Worm (Caenorhabditis elegans) whole organism, late embryonic: ENCODE data around the gene dhhc-14.
A peak's percentile ranks its signal among the peaks of the same experiment; 100 is the strongest.
"Not testable (repeated sequence)": the region's sequence is repeated elsewhere in the genome, so short reads cannot be mapped to it uniquely, and the experiment has no call there.

Experiments used
- C08G9.2 ChIP-seq: sonication (generic microtip); optimal IDR thresholded peaks from 2 replicates; lab custom pipeline; 2016; ENCODE audit warnings: mild to moderate bottlenecking, missing genetic modification characterization, moderate library complexity, missing compliant biosample characterization
- C38D4.7 ChIP-seq: fragments of 200-800 bp; sonication (Bioruptor generic); optimal IDR thresholded peaks from 2 replicates; lab custom pipeline; 2018; ENCODE audit warnings: mild to moderate bottlenecking, missing genetic modification characterization, moderate library complexity, missing compliant biosample characterization
- K09A11.1 ChIP-seq: sonication (generic microtip); optimal IDR thresholded peaks from 2 replicates; lab custom pipeline; 2017; ENCODE audit warnings: antibody characterized with exemption, mild to moderate bottlenecking, missing genetic modification characterization, missing compliant biosample characterization; ENCODE audit not compliant: insufficient read depth
- T23F11.4 ChIP-seq: fragments of 200-800 bp; sonication (Bioruptor generic); optimal IDR thresholded peaks from 2 replicates; lab custom pipeline; 2018; ENCODE audit warnings: mild to moderate bottlenecking, missing genetic modification characterization, missing compliant biosample characterization
- ahr-1 ChIP-seq: sonication (generic microtip); optimal IDR thresholded peaks from 2 replicates; lab custom pipeline; 2016; ENCODE audit warnings: missing genetic modification characterization, missing compliant biosample characterization
- ama-1 ChIP-seq: fragments of 150-350 bp; optimal IDR thresholded peaks from 2 replicates; lab custom pipeline; 2014
- ceh-18 ChIP-seq: sonication (generic microtip); optimal IDR thresholded peaks from 2 replicates; lab custom pipeline; 2016; ENCODE audit warnings: missing genetic modification characterization, missing compliant biosample characterization
- ceh-19 ChIP-seq: fragments of 200-800 bp; sonication (Bioruptor generic); optimal IDR thresholded peaks from 2 replicates; lab custom pipeline; 2018; ENCODE audit warnings: mild to moderate bottlenecking, missing genetic modification characterization, missing compliant biosample characterization
- ceh-2 ChIP-seq: sonication (generic microtip); optimal IDR thresholded peaks from 2 replicates; lab custom pipeline; 2016; ENCODE audit warnings: missing genotype, missing genetic modification characterization, missing compliant biosample characterization
- ceh-22 ChIP-seq: sonication (generic microtip); optimal IDR thresholded peaks from 2 replicates; lab custom pipeline; 2017; ENCODE audit warnings: missing biosample characterization, missing genetic modification characterization
- ceh-30 ChIP-seq: fragments of 150-350 bp; optimal IDR thresholded peaks from 2 replicates; lab custom pipeline; 2014; ENCODE audit warnings: missing biosample characterization, missing genetic modification characterization
- ceh-31 ChIP-seq: sonication (generic microtip); optimal IDR thresholded peaks from 2 replicates; lab custom pipeline; 2016; ENCODE audit warnings: missing genetic modification characterization, missing compliant biosample characterization
- ceh-34 ChIP-seq: sonication (generic microtip); optimal IDR thresholded peaks from 2 replicates; lab custom pipeline; 2016; ENCODE audit warnings: mild to moderate bottlenecking, missing genetic modification characterization, missing compliant biosample characterization
- ceh-45 ChIP-seq: fragments of 200-800 bp; sonication (Bioruptor generic); IDR thresholded peaks from 2 replicates; pipeline ENCODE4 v1.3.6; 2022; ENCODE audit warnings: missing genetic modification reagents, missing genetic modification characterization, missing compliant biosample characterization
- ceh-48 ChIP-seq: sonication (generic microtip); optimal IDR thresholded peaks from 2 replicates; lab custom pipeline; 2016; ENCODE audit warnings: missing genetic modification characterization, inconsistent platforms, missing compliant biosample characterization
- che-1 ChIP-seq: sonication (generic microtip); optimal IDR thresholded peaks from 2 replicates; lab custom pipeline; 2016; ENCODE audit warnings: mild to moderate bottlenecking, missing genetic modification characterization, missing compliant biosample characterization
- elt-2 ChIP-seq: sonication (generic microtip); optimal IDR thresholded peaks from 2 replicates; lab custom pipeline; 2016; ENCODE audit warnings: missing genetic modification reagents, missing genetic modification characterization, missing compliant biosample characterization
- elt-4 ChIP-seq: sonication (generic microtip); optimal IDR thresholded peaks from 2 replicates; lab custom pipeline; 2016; ENCODE audit warnings: missing genetic modification characterization, missing compliant biosample characterization
- fax-1 ChIP-seq: sonication (generic microtip); optimal IDR thresholded peaks from 2 replicates; lab custom pipeline; 2016; ENCODE audit warnings: missing genotype, missing genetic modification characterization, missing compliant biosample characterization
- fkh-10 ChIP-seq: fragments of 150-350 bp; optimal IDR thresholded peaks from 2 replicates; lab custom pipeline; 2014; ENCODE audit warnings: missing biosample characterization, missing genetic modification reagents, missing genetic modification characterization
- fkh-6 ChIP-seq: sonication (generic microtip); optimal IDR thresholded peaks from 2 replicates; lab custom pipeline; 2016; ENCODE audit warnings: missing genetic modification characterization, missing compliant biosample characterization
- hlh-30 ChIP-seq: sonication (generic microtip); optimal IDR thresholded peaks from 2 replicates; lab custom pipeline; 2017; ENCODE audit warnings: antibody characterized with exemption, missing genetic modification characterization, missing compliant biosample characterization; ENCODE audit not compliant: insufficient read depth
- lin-11 ChIP-seq: fragments of 200-800 bp; sonication (Bioruptor generic); optimal IDR thresholded peaks from 2 replicates; lab custom pipeline; 2018; ENCODE audit warnings: mild to moderate bottlenecking, missing genetic modification characterization, missing compliant biosample characterization
- mec-3 ChIP-seq: sonication (generic microtip); optimal IDR thresholded peaks from 2 replicates; lab custom pipeline; 2016; ENCODE audit warnings: borderline replicate concordance, missing genetic modification characterization, missing compliant biosample characterization
- nfya-1 ChIP-seq: sonication (generic microtip); optimal IDR thresholded peaks from 2 replicates; lab custom pipeline; 2017; ENCODE audit warnings: missing genetic modification characterization, mild to moderate bottlenecking, missing compliant biosample characterization, antibody characterized with exemption, moderate library complexity
- npax-4 ChIP-seq: sonication (generic microtip); optimal IDR thresholded peaks from 2 replicates; lab custom pipeline; 2016; ENCODE audit warnings: missing genetic modification characterization, missing compliant biosample characterization
- pag-3 ChIP-seq: sonication (generic microtip); optimal IDR thresholded peaks from 2 replicates; lab custom pipeline; 2016; ENCODE audit warnings: missing compliant biosample characterization, missing genetic modification characterization, borderline replicate concordance
- pat-9 ChIP-seq: fragments of 200-800 bp; sonication (Bioruptor generic); optimal IDR thresholded peaks from 2 replicates; lab custom pipeline; 2018; ENCODE audit warnings: mild to moderate bottlenecking, missing genetic modification characterization, moderate library complexity, missing compliant biosample characterization
- pax-1 ChIP-seq: fragments of 150-350 bp; optimal IDR thresholded peaks from 2 replicates; lab custom pipeline; 2014; ENCODE audit warnings: missing biosample characterization, missing genetic modification characterization
- pha-2 ChIP-seq: sonication (generic microtip); optimal IDR thresholded peaks from 2 replicates; lab custom pipeline; 2017; ENCODE audit warnings: mild to moderate bottlenecking, missing genetic modification characterization, missing compliant biosample characterization
- pha-4 ChIP-seq: fragments of 150-350 bp; optimal IDR thresholded peaks from 2 replicates; lab custom pipeline; 2018; ENCODE audit warnings: missing biosample characterization, missing genetic modification reagents, missing genetic modification characterization
- pqm-1 ChIP-seq: sonication (generic microtip); optimal IDR thresholded peaks from 2 replicates; lab custom pipeline; 2016; ENCODE audit warnings: missing genetic modification characterization, missing compliant biosample characterization
- pros-1 ChIP-seq: fragments of 150-350 bp; optimal IDR thresholded peaks from 2 replicates; lab custom pipeline; 2014; ENCODE audit warnings: missing biosample characterization, missing genetic modification reagents, missing genetic modification characterization
- ref-2 ChIP-seq: sonication (generic microtip); optimal IDR thresholded peaks from 2 replicates; lab custom pipeline; 2016; ENCODE audit warnings: missing genetic modification characterization, missing compliant biosample characterization
- rnt-1 ChIP-seq: sonication (generic microtip); optimal IDR thresholded peaks from 2 replicates; lab custom pipeline; 2016; ENCODE audit warnings: missing genetic modification characterization, missing compliant biosample characterization
- sdc-2 ChIP-seq: sonication (generic microtip); optimal IDR thresholded peaks from 2 replicates; lab custom pipeline; 2016; ENCODE audit warnings: missing genotype, missing genetic modification characterization, missing compliant biosample characterization
- tbx-2 ChIP-seq: sonication (generic microtip); optimal IDR thresholded peaks from 2 replicates; lab custom pipeline; 2016; ENCODE audit warnings: missing genetic modification characterization, missing compliant biosample characterization
- ttx-3 ChIP-seq: sonication (generic microtip); optimal IDR thresholded peaks from 2 replicates; lab custom pipeline; 2016; ENCODE audit warnings: missing genetic modification reagents, missing genetic modification characterization, missing compliant biosample characterization
- unc-3 ChIP-seq, 2 experiments: fragments of 200-800 bp in 1 of 2; sonication (Bioruptor generic) in 1 of 2; sonication (generic microtip) in 1 of 2; conservative IDR thresholded peaks in 1 of 2; optimal IDR thresholded peaks in 1 of 2; 2 replicates each; pipeline versions ENCODE4 v1.3.6 to Lab custom; 2016 to 2022; ENCODE audit warnings: missing compliant biosample characterization in 2 of 2, missing genetic modification characterization in 2 of 2, missing genetic modification reagents in 1 of 2
- unc-42 ChIP-seq: sonication (generic microtip); optimal IDR thresholded peaks from 2 replicates; lab custom pipeline; 2016; ENCODE audit warnings: missing genotype, missing genetic modification characterization, missing compliant biosample characterization
- unc-55 ChIP-seq: sonication (generic microtip); optimal IDR thresholded peaks from 2 replicates; lab custom pipeline; 2017; ENCODE audit warnings: missing biosample characterization, missing genetic modification reagents, missing genetic modification characterization
- zip-5 ChIP-seq: sonication (generic microtip); optimal IDR thresholded peaks from 2 replicates; lab custom pipeline; 2016; ENCODE audit warnings: missing genetic modification characterization, missing compliant biosample characterization

The dhhc-14 gene

ce11 chrX:8535006-8535405 is 17.1 kb upstream of the dhhc-14 start, which contains the start of gene nspc-1:
Gene nspc-1, minus strand, starts transcription at chrX:8535106.
- TF ChIP-seq unc-3 (GFP tag; conservative IDR thresholded peaks at IDR 0.05; lab: Robert Waterston, UW); unc-3 (tag; optimal IDR thresholded peaks at IDR 0.05; lab: Kevin White, UChicago); elt-4 (tag; lab: Kevin White, UChicago); pat-9 (tag; lab: Kevin White, UChicago): not testable (repeated sequence)

- TF ChIP-seq ceh-34 (tag; lab: Kevin White, UChicago) (no peak), pha-2 (tag; lab: Kevin White, UChicago) (no peak), fax-1 (tag; lab: Kevin White, UChicago) (no peak), elt-2 (tag; lab: Kevin White, UChicago) (no peak), zip-5 (tag; lab: Kevin White, UChicago) (no peak), ceh-2 (tag; lab: Kevin White, UChicago) (no peak), C38D4.7 (GFP tag; lab: Kevin White, UChicago) (no peak), T23F11.4 (no peak), lin-11 (no peak), ama-1 (no peak), fkh-10 (GFP tag; lab: Kevin White, UChicago) (no peak), pros-1 (no peak), C08G9.2 (tag; lab: Kevin White, UChicago) (no peak), ceh-30 (no peak), pag-3 (tag; lab: Kevin White, UChicago) (no peak), unc-55 (GFP tag; lab: Kevin White, UChicago) (no peak), che-1 (tag; lab: Kevin White, UChicago) (no peak), pha-4 (no peak), ceh-48 (tag; lab: Kevin White, UChicago) (no peak)
- TF ChIP-seq, all 69 proteins: peak for 0
Observed at ce11 chrX:8536791-8537190, 15.3 kb upstream of the dhhc-14 start, which contains the start of gene nspc-3. Gene nspc-3, plus strand, starts transcription at chrX:8537091.

- not testable (repeated sequence) for TF ChIP-seq pax-1; rnt-1 (tag; lab: Kevin White, UChicago); fkh-6 (tag; lab: Kevin White, UChicago)
- TF ChIP-seq, all 69 proteins: peak for 0; not testable (repeated sequence) for 69
Observed at ce11 chrX:8538262-8538776, 13.8 kb upstream of the dhhc-14 start, which contains the start of the genes nspc-4 and nspc-5. Gene nspc-4, minus strand, starts transcription at chrX:8538362. Gene nspc-5, plus strand, starts transcription at chrX:8538726.

- TF ChIP-seq ceh-22; C38D4.7 (GFP tag; lab: Kevin White, UChicago); ceh-30: not testable (repeated sequence)
Observed at ce11 chrX:8541562-8541961, 10.5 kb upstream of the dhhc-14 start, which contains the start of gene nspc-7. Gene nspc-7, plus strand, starts transcription at chrX:8541862.

ce11 chrX:8545971-8546442 is 6.1 kb upstream of the dhhc-14 start, which contains the start of gene sdha-1:
Gene sdha-1, minus strand, starts transcription at chrX:8546021.
- TF ChIP-seq ceh-2 (tag; lab: Kevin White, UChicago) (no peak), unc-42 (tag; lab: Kevin White, UChicago) (peak; percentile 34), rnt-1 (tag; lab: Kevin White, UChicago) (peak; percentile 23), mec-3 (tag; lab: Kevin White, UChicago) (no peak), ttx-3 (no peak), ceh-48 (tag; lab: Kevin White, UChicago) (no peak), ceh-34 (tag; lab: Kevin White, UChicago) (peak; percentile 41), pag-3 (tag; lab: Kevin White, UChicago) (no peak), nfya-1 (tag; lab: Kevin White, UChicago) (peak; percentile 48), ceh-30 (peak; percentile 32), tbx-2 (tag; lab: Kevin White, UChicago) (peak; percentile 54), pha-4 (no peak), ceh-18 (tag; lab: Kevin White, UChicago) (peak; percentile 25), hlh-30 (tag; lab: Kevin White, UChicago) (peak; percentile 61), sdc-2 (tag; lab: Kevin White, UChicago) (no peak), ref-2 (peak; percentile 22), npax-4 (tag; lab: Kevin White, UChicago) (no peak), ceh-31 (tag; lab: Kevin White, UChicago) (peak; percentile 76), pqm-1 (tag; lab: Kevin White, UChicago) (peak; percentile 42), pros-1 (peak; percentile 8), elt-2 (tag; lab: Kevin White, UChicago) (peak; percentile 38), ahr-1 (tag; lab: Kevin White, UChicago) (no peak), ceh-19 (GFP tag; lab: Kevin White, UChicago) (peak; percentile 21), K09A11.1 (tag; lab: Kevin White, UChicago) (no peak), ceh-45 (GFP tag; lab: Robert Waterston, UW) (no peak)
